Fruit fly (Drosophila melanogaster): ENCODE results near the gene Saysd1.

Gene Saysd1

DNA sequence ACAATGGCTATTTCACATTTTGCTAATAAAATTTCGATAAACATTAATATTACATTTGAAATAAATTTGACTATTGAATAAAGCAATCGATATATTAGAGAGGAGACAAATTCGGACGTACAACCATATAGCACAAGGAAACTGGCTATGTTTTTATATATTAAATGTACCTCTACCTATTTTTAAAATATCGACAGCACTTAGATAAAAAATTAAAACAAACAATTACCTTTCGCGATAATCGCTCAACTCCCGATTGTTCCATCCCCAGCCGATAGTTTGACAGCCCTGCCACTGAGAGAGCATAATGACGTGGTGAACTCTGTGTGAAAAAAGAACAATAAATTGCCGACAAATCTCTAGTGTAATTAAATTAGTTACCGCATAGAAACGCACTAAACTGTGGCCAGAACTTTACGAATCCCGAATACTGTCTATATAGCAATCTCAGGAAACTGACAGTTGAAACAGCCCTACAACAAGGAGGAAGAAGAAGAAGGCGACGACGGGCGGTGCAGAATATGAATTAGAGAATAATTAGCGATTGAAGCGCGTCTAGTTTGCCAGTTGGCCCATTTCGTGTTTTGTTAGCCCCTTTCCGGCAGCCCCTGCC lies 43.7 kb upstream of the Saysd1 start, which contains the start of gene CG11857 (continued):
- TF ChIP-seq Lim3 (GFP tag; IDR thresholded peaks at IDR 0.05) (peak; percentile 95), crc (GFP tag; optimal IDR thresholded peaks at IDR 0.05) (peak; percentile 95), CG4360 (GFP tag; IDR thresholded peaks at IDR 0.05) (peak; percentile 75), CG16863 (GFP tag; optimal IDR thresholded peaks at IDR 0.05) (peak; percentile 96), CG10274 (GFP tag; optimal IDR thresholded peaks at IDR 0.05) (peak; percentile 81), CG1792 (GFP tag; optimal IDR thresholded peaks at IDR 0.05) (peak; percentile 95), Nf-YA (GFP tag; IDR thresholded peaks at IDR 0.05) (peak; percentile 96), prd (optimal IDR thresholded peaks at IDR 0.05) (no peak), prd (GFP tag; IDR thresholded peaks at IDR 0.05) (peak; percentile 100), CG14014 (GFP tag; IDR thresholded peaks at IDR 0.05) (peak; percentile 99), lov (optimal IDR thresholded peaks at IDR 0.05) (no peak), lov (GFP tag; IDR thresholded peaks at IDR 0.05) (peak; percentile 98), Hmr (GFP tag; optimal IDR thresholded peaks at IDR 0.05) (peak; percentile 97), zen (tag; optimal IDR thresholded peaks at IDR 0.05) (peak; percentile 99), tna (GFP tag; IDR thresholded peaks at IDR 0.05; ENCODE audit: partially characterized antibody) (peak; percentile 99), CG1603 (tag; optimal IDR thresholded peaks at IDR 0.05) (peak; percentile 97), Ssrp (tag; optimal IDR thresholded peaks at IDR 0.05) (peak; percentile 99), Bdp1 (GFP tag; optimal IDR thresholded peaks at IDR 0.05) (peak; percentile 93), CG1602 (GFP tag; optimal IDR thresholded peaks at IDR 0.05) (peak; percentile 99), unpg (GFP tag; optimal IDR thresholded peaks at IDR 0.05) (peak; percentile 98), Meics (GFP tag; optimal IDR thresholded peaks at IDR 0.05) (peak; percentile 96), CG4854 (GFP tag; optimal IDR thresholded peaks at IDR 0.05) (peak; percentile 96), CG15514 (GFP tag; optimal IDR thresholded peaks at IDR 0.05) (peak; percentile 93), Doc2 (GFP tag; IDR thresholded peaks at IDR 0.05) (peak; percentile 97), CG4282 (GFP tag; optimal IDR thresholded peaks at IDR 0.05) (peak; percentile 96), dati (GFP tag; IDR thresholded peaks at IDR 0.05) (peak; percentile 95), CG17385 (GFP tag; optimal IDR thresholded peaks at IDR 0.05) (peak; percentile 94), CG10565 (GFP tag; optimal IDR thresholded peaks at IDR 0.05) (peak; percentile 91), HLHmδ (GFP tag; optimal IDR thresholded peaks at IDR 0.05) (peak; percentile 12), ssp (GFP tag; IDR thresholded peaks at IDR 0.05) (peak; percentile 95), stc (GFP tag; IDR thresholded peaks at IDR 0.05) (peak; percentile 98), CG3281 (GFP tag; optimal IDR thresholded peaks at IDR 0.05) (peak; percentile 96), da (GFP tag; optimal IDR thresholded peaks at IDR 0.05) (peak; percentile 95), CG11723 (GFP tag; optimal IDR thresholded peaks at IDR 0.05) (peak; percentile 94), CG12299 (tag; optimal IDR thresholded peaks at IDR 0.05) (peak; percentile 95), abd-A (tag; optimal IDR thresholded peaks at IDR 0.05) (no peak), CG12942 (GFP tag; optimal IDR thresholded peaks at IDR 0.05) (peak; percentile 98), CG18011 (GFP tag; optimal IDR thresholded peaks at IDR 0.05) (peak; percentile 90), HLH3B (GFP tag; IDR thresholded peaks at IDR 0.05) (peak; percentile 98), CG11398 (GFP tag; optimal IDR thresholded peaks at IDR 0.05) (peak; percentile 94), grn (GFP tag; optimal IDR thresholded peaks at IDR 0.05) (peak; percentile 79), Sry-β (GFP tag; optimal IDR thresholded peaks at IDR 0.05) (peak; percentile 78), psq (GFP tag; optimal IDR thresholded peaks at IDR 0.05) (peak; percentile 93), CG13624 (GFP tag; optimal IDR thresholded peaks at IDR 0.05) (peak; percentile 99), gt (GFP tag; IDR thresholded peaks at IDR 0.05) (peak; percentile 98), pfk (GFP tag; optimal IDR thresholded peaks at IDR 0.05) (peak; percentile 37), Fer2 (tag; optimal IDR thresholded peaks at IDR 0.05) (peak; percentile 97), D (optimal IDR thresholded peaks at IDR 0.05) (no peak), D (GFP tag; optimal IDR thresholded peaks at IDR 0.05) (peak; percentile 96), CG7963 (GFP tag; IDR thresholded peaks at IDR 0.05; ENCODE audit: partially characterized antibody) (peak; percentile 99), Hand (GFP tag; optimal IDR thresholded peaks at IDR 0.05) (peak; percentile 86)

All from whole organism, embryonic.